Worm (Caenorhabditis elegans): ENCODE results near the gene C07B5.6.

Gene C07B5.6

ce11 chrX:9552404-9552803 is 33.6 kb downstream of the C07B5.6 start (continued):
- no peak for TF ChIP-seq lin-39 (tag; optimal IDR thresholded peaks at IDR 0.05)
- TF ChIP-seq zip-2 (tag; optimal IDR thresholded peaks at IDR 0.05): no peak
- TF ChIP-seq fos-1 (tag; optimal IDR thresholded peaks at IDR 0.05): no peak
- no peak for TF ChIP-seq ceh-62 (tag; optimal IDR thresholded peaks at IDR 0.05)
- no peak for TF ChIP-seq nhr-25 (tag; optimal IDR thresholded peaks at IDR 0.05; ENCODE audit: borderline replicate concordance, insufficient read depth)
- no peak for TF ChIP-seq dmd-9 (GFP tag; IDR thresholded peaks at IDR 0.05)
- no peak for TF ChIP-seq daf-16 (GFP tag; optimal IDR thresholded peaks at IDR 0.05)
- peak; percentile 53 for TF ChIP-seq daf-16 (tag; optimal IDR thresholded peaks at IDR 0.05)
- no peak for TF ChIP-seq zag-1 (tag; optimal IDR thresholded peaks at IDR 0.05)
- TF ChIP-seq T20F7.1 (GFP tag; optimal IDR thresholded peaks at IDR 0.05): no peak
- no peak for TF ChIP-seq ama-1 (optimal IDR thresholded peaks at IDR 0.05)
- no peak for TF ChIP-seq nhr-76 (tag; optimal IDR thresholded peaks at IDR 0.05)
- TF ChIP-seq mep-1 (tag; optimal IDR thresholded peaks at IDR 0.05): peak; percentile 73
- no peak for TF ChIP-seq F26F4.8 (GFP tag; conservative IDR thresholded peaks at IDR 0.05)
- TF ChIP-seq R02D3.7 (tag; optimal IDR thresholded peaks at IDR 0.05): no peak
- no peak for TF ChIP-seq ztf-7 (tag; optimal IDR thresholded peaks at IDR 0.05)
- TF ChIP-seq T26A8.4 (GFP tag; IDR thresholded peaks at IDR 0.05): no peak
- TF ChIP-seq nhr-42 (GFP tag; IDR thresholded peaks at IDR 0.05): no peak
- TF ChIP-seq egl-27 (tag; optimal IDR thresholded peaks at IDR 0.05): no peak
- no peak for TF ChIP-seq lin-1 (GFP tag; IDR thresholded peaks at IDR 0.05)
- TF ChIP-seq ceh-28 (tag; optimal IDR thresholded peaks at IDR 0.05): no peak
- no peak for TF ChIP-seq gei-8 (GFP tag; optimal IDR thresholded peaks at IDR 0.05)
- TF ChIP-seq zfp-2 (tag; optimal IDR thresholded peaks at IDR 0.05): no peak
- TF ChIP-seq lir-3 (tag; optimal IDR thresholded peaks at IDR 0.05): no peak
- TF ChIP-seq dmd-8 (GFP tag; IDR thresholded peaks at IDR 0.05): no peak
- no peak for TF ChIP-seq mxl-2 (GFP tag; conservative IDR thresholded peaks at IDR 0.05)
- no peak for TF ChIP-seq nhr-10 (tag; optimal IDR thresholded peaks at IDR 0.05)
- no peak for TF ChIP-seq nhr-6 (tag; optimal IDR thresholded peaks at IDR 0.05)
- TF ChIP-seq dpl-1 (GFP tag; optimal IDR thresholded peaks at IDR 0.05): peak; percentile 35
- no peak for TF ChIP-seq mdt-29 (GFP tag; IDR thresholded peaks at IDR 0.05)
- no peak for TF ChIP-seq lin-15B (tag; optimal IDR thresholded peaks at IDR 0.05)
- TF ChIP-seq madf-5 (GFP tag; IDR thresholded peaks at IDR 0.05): no peak
- no peak for TF ChIP-seq F44E2.7 (GFP tag; IDR thresholded peaks at IDR 0.05)
- TF ChIP-seq Y48G9A.11 (GFP tag; IDR thresholded peaks at IDR 0.05): no peak
- no peak for TF ChIP-seq jun-1 (tag; optimal IDR thresholded peaks at IDR 0.05)
- no peak for TF ChIP-seq tra-1 (GFP tag; IDR thresholded peaks at IDR 0.05)
- TF ChIP-seq daf-12 (tag; optimal IDR thresholded peaks at IDR 0.05): no peak
- no peak for TF ChIP-seq tag-97 (GFP tag; IDR thresholded peaks at IDR 0.05)
- no peak for TF ChIP-seq F49E8.2 (tag; optimal IDR thresholded peaks at IDR 0.05; ENCODE audit: borderline replicate concordance)
- no peak for TF ChIP-seq ZK337.2 (GFP tag; IDR thresholded peaks at IDR 0.05)
- TF ChIP-seq nhr-48 (tag; optimal IDR thresholded peaks at IDR 0.05): peak; percentile 2
- TF ChIP-seq lim-7 (GFP tag; IDR thresholded peaks at IDR 0.05): no peak
- no peak for TF ChIP-seq daf-8 (GFP tag; IDR thresholded peaks at IDR 0.05)
- no peak for TF ChIP-seq ces-1 (GFP tag; optimal IDR thresholded peaks at IDR 0.05)
- no peak for TF ChIP-seq ctbp-1 (GFP tag; IDR thresholded peaks at IDR 0.05)
- TF ChIP-seq rbr-2 (tag; optimal IDR thresholded peaks at IDR 0.05): peak; percentile 32
- TF ChIP-seq lin-13 (GFP tag; optimal IDR thresholded peaks at IDR 0.05): no peak
- TF ChIP-seq aly-2 (tag; optimal IDR thresholded peaks at IDR 0.05): no peak
- 0 out of 2 replicates have a peak, but pooled peaks have one; percentile 13 for TF ChIP-seq pha-4 (GFP tag; IDR thresholded peaks at IDR 0.05)
- TF ChIP-seq pha-4 (tag; optimal IDR thresholded peaks at IDR 0.05): no peak
- peak; percentile 74 for TF ChIP-seq egl-43 (GFP tag; IDR thresholded peaks at IDR 0.05)
- TF ChIP-seq spr-3 (GFP tag; optimal IDR thresholded peaks at IDR 0.05): no peak
- no peak for TF ChIP-seq nhr-111 (GFP tag; optimal IDR thresholded peaks at IDR 0.05)
- TF ChIP-seq daf-19 (GFP tag; conservative IDR thresholded peaks at IDR 0.05): no peak

Data from whole organism, L4 larva.